Fruit fly (Drosophila melanogaster): ENCODE measurements around the gene mthl2.

dm6 chr3L:5635237-5636025, 30.8 kb downstream of the mthl2 start:
- TF ChIP-seq Dfd (GFP tag; optimal IDR thresholded peaks at IDR 0.05) = no peak
- no peak for TF ChIP-seq OdsH (GFP tag; optimal IDR thresholded peaks at IDR 0.05)
- no peak for TF ChIP-seq pan (optimal IDR thresholded peaks at IDR 0.05)
- peak in 1 of 2 experiments; percentile 4 for TF ChIP-seq foxo (GFP tag; optimal IDR thresholded peaks at IDR 0.05)
- TF ChIP-seq woc (GFP tag; optimal IDR thresholded peaks at IDR 0.05) = no peak
- TF ChIP-seq Hr78 (GFP tag; optimal IDR thresholded peaks at IDR 0.05) = no peak
- no peak for TF ChIP-seq Myc (optimal IDR thresholded peaks at IDR 0.05)
- no peak for TF ChIP-seq Mio (GFP tag; optimal IDR thresholded peaks at IDR 0.05)
- no peak for TF ChIP-seq brk (GFP tag; optimal IDR thresholded peaks at IDR 0.05)
- TF ChIP-seq dmrt93B (GFP tag; optimal IDR thresholded peaks at IDR 0.05) = no peak
- TF ChIP-seq CG9705 (GFP tag; optimal IDR thresholded peaks at IDR 0.05) = no peak
